Worm (Caenorhabditis elegans): Measurements from ENCODE around the gene tra-1.
A peak's percentile ranks its signal among the peaks of the same experiment; 100 is the strongest.

tra-1 gene

DNA sequence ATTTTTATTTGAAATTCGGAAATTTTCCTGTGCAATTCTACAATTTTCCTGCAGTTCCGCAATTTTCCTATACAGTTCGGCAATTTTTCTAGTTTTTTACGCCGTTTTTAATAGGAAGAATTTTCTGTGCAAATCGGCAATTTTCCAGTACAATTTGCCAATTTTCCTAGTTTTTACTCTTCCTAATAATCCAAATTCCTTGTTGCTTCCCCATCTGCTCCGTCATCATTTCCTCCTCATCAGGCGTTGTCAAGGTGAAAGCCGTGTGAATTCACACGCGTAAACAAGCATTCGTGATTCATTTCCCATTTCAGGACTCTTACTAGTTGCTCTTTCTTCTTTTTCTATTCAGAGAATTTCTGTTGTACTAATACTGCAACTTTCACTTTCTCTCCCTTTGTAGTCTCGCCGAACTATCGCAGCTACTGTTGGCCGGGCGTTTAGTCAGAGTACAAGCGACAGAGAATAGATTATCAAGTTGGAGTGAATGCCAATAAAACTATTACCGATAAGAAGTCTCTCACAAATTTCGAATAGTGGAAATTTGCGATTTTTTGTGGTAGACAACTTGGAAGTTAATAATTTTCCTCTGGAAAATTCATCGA is 46.7 kb upstream of the tra-1 start:
- TF ChIP-seq efl-1 (GFP tag; optimal IDR thresholded peaks at IDR 0.05), result no peak
- TF ChIP-seq nhr-80 (tag; optimal IDR thresholded peaks at IDR 0.05), result peak; percentile 82

ce11 chrIII:11240776-11241175 is 45.8 kb upstream of the tra-1 start:
- no peak for TF ChIP-seq cebp-1 (GFP tag; IDR thresholded peaks at IDR 0.05)
- peak; percentile 7 for TF ChIP-seq cebp-1 (tag; optimal IDR thresholded peaks at IDR 0.05)
- peak; percentile 61 for TF ChIP-seq nhr-80 (tag; optimal IDR thresholded peaks at IDR 0.05)
- TF ChIP-seq hmg-1.2 (GFP tag; IDR thresholded peaks at IDR 0.05), result peak; percentile 7; the same call in 1 of the 2 replicates
- no peak for TF ChIP-seq F23B12.7 (tag; optimal IDR thresholded peaks at IDR 0.05; ENCODE audit: insufficient read depth)
- no peak for TF ChIP-seq die-1 (tag; optimal IDR thresholded peaks at IDR 0.05)
- no peak for TF ChIP-seq mxl-1 (tag; optimal IDR thresholded peaks at IDR 0.05)

ce11 chrIII:11238790-11239189 is 43.8 kb upstream of the tra-1 start:
- peak; percentile 51; the same call in 1 of the 2 replicates for TF ChIP-seq lin-26 (GFP tag; IDR thresholded peaks at IDR 0.05)
- no peak for TF ChIP-seq pha-4 (tag; optimal IDR thresholded peaks at IDR 0.05)

ce11 chrIII:11238309-11238708 is 43.3 kb upstream of the tra-1 start:
- TF ChIP-seq pbrm-1 (GFP tag; IDR thresholded peaks at IDR 0.05) (0 out of 2 replicates have a peak, but pooled peaks have one; percentile 21), madf-6 (GFP tag; IDR thresholded peaks at IDR 0.05) (0 out of 2 replicates have a peak, but pooled peaks have one; percentile 20), ekl-4 (GFP tag; IDR thresholded peaks at IDR 0.05) (peak; percentile 40; the same call in 1 of the 2 replicates), ztf-6 (GFP tag; IDR thresholded peaks at IDR 0.05) (no peak)

ce11 chrIII:11237741-11238140 is 42.7 kb upstream of the tra-1 start:
- no peak for TF ChIP-seq unc-62 (GFP tag; optimal IDR thresholded peaks at IDR 0.05)
- no peak for TF ChIP-seq F55B11.4 (tag; optimal IDR thresholded peaks at IDR 0.05; ENCODE audit: borderline replicate concordance, insufficient read depth)
- TF ChIP-seq dox-1 (GFP tag; IDR thresholded peaks at IDR 0.05), result no peak
- no peak for TF ChIP-seq B0261.1 (tag; optimal IDR thresholded peaks at IDR 0.05)
- TF ChIP-seq B0035.1 (tag; optimal IDR thresholded peaks at IDR 0.05), result no peak
- TF ChIP-seq Y53G8AR.9 (GFP tag; conservative IDR thresholded peaks at IDR 0.05), result no peak
- TF ChIP-seq pha-4 (tag; optimal IDR thresholded peaks at IDR 0.05), result no peak
- no peak for TF ChIP-seq somi-1 (GFP tag; optimal IDR thresholded peaks at IDR 0.05)
- TF ChIP-seq madf-8 (GFP tag; conservative IDR thresholded peaks at IDR 0.05), result no peak
- no peak for TF ChIP-seq F10E7.11 (tag; optimal IDR thresholded peaks at IDR 0.05)
- no peak for TF ChIP-seq mes-4 (tag; optimal IDR thresholded peaks at IDR 0.05)
- TF ChIP-seq mcd-1 (GFP tag; IDR thresholded peaks at IDR 0.05), result no peak
- no peak for TF ChIP-seq ama-1 (optimal IDR thresholded peaks at IDR 0.05)
- TF ChIP-seq ama-1 (GFP tag; optimal IDR thresholded peaks at IDR 0.05), result no peak
- no peak for TF ChIP-seq tbx-9 (tag; optimal IDR thresholded peaks at IDR 0.05; ENCODE audit: borderline replicate concordance)
- TF ChIP-seq die-1 (tag; optimal IDR thresholded peaks at IDR 0.05), result no peak
- TF ChIP-seq nhr-120 (GFP tag; IDR thresholded peaks at IDR 0.05), result no peak
- no peak for TF ChIP-seq F33H1.4 (GFP tag; IDR thresholded peaks at IDR 0.05)
- TF ChIP-seq zim-3 (tag; optimal IDR thresholded peaks at IDR 0.05), result no peak

ce11 chrIII:11236788-11237187 is 41.8 kb upstream of the tra-1 start, which contains the start of the genes Y47D3A.14 and aakb-2:
TSS of gene Y47D3A.14 (minus strand) at chrIII:11236868.
TSS of gene aakb-2 (plus strand) at chrIII:11237143.
- no peak for TF ChIP-seq ceh-58 (GFP tag; IDR thresholded peaks at IDR 0.05)
- TF ChIP-seq hmg-20 (GFP tag; IDR thresholded peaks at IDR 0.05), result no peak
- peak; percentile 25 for TF ChIP-seq nhr-80 (tag; optimal IDR thresholded peaks at IDR 0.05)
- no peak for TF ChIP-seq F22D6.2 (tag; optimal IDR thresholded peaks at IDR 0.05)
- TF ChIP-seq F23B12.7 (tag; optimal IDR thresholded peaks at IDR 0.05; ENCODE audit: insufficient read depth), result no peak
- TF ChIP-seq tbp1 (GFP tag; optimal IDR thresholded peaks at IDR 0.05), result peak; percentile 9
- TF ChIP-seq rec-8 (tag; optimal IDR thresholded peaks at IDR 0.05), result no peak
- no peak for TF ChIP-seq aptf-3 (GFP tag; IDR thresholded peaks at IDR 0.05)
- TF ChIP-seq D2030.7 (GFP tag; IDR thresholded peaks at IDR 0.05), result no peak
- TF ChIP-seq pha-4 (tag; optimal IDR thresholded peaks at IDR 0.05), result no peak
- peak; percentile 55 for TF ChIP-seq ceh-100 (GFP tag; IDR thresholded peaks at IDR 0.05)
- peak; percentile 39 for TF ChIP-seq snpc-3.4 (tag; optimal IDR thresholded peaks at IDR 0.05)
- TF ChIP-seq chd-7 (tag; optimal IDR thresholded peaks at IDR 0.05), result no peak

All from whole organism, young adult.